Worm (Caenorhabditis elegans) whole organism, young adult: ENCODE results near the gene R11E3.2.

Source experiments
- B0019.2 ChIP-seq: fragments of 200-800 bp; sonication (Bioruptor generic); conservative IDR thresholded peaks from 2 replicates; pipeline ENCODE4 v1.3.6; 2022; ENCODE audit warnings: missing genetic modification reagents, missing genetic modification characterization, missing compliant biosample characterization
- B0336.3 ChIP-seq: fragments of 200-800 bp; sonication (Bioruptor generic); IDR thresholded peaks from 2 replicates; pipeline ENCODE4 v1.3.6; 2022; ENCODE audit warnings: missing genetic modification characterization, missing compliant biosample characterization
- D2030.7 ChIP-seq: fragments of 200-800 bp; sonication (Bioruptor generic); IDR thresholded peaks from 2 replicates; pipeline ENCODE4 v1.3.6; 2022; ENCODE audit warnings: missing genetic modification reagents, missing genetic modification characterization, missing compliant biosample characterization
- F37B4.10 ChIP-seq: fragments of 200-800 bp; sonication (Bioruptor generic); IDR thresholded peaks from 2 replicates; pipeline ENCODE4 v1.3.6; 2022; ENCODE audit warnings: missing genetic modification characterization, missing compliant biosample characterization
- F52B5.7 ChIP-seq: sonication (generic microtip); optimal IDR thresholded peaks from 2 replicates; lab custom pipeline; 2016; ENCODE audit warnings: mild to moderate bottlenecking, missing genetic modification characterization, missing compliant biosample characterization
- F57C9.4 ChIP-seq: sonication (generic microtip); optimal IDR thresholded peaks from 2 replicates; lab custom pipeline; 2017; ENCODE audit warnings: mild to moderate bottlenecking, missing genetic modification characterization, missing compliant biosample characterization
- K12H6.12 ChIP-seq: fragments of 200-800 bp; sonication (Bioruptor generic); optimal IDR thresholded peaks from 2 replicates; lab custom pipeline; 2018; ENCODE audit warnings: mild to moderate bottlenecking, missing genetic modification characterization, missing compliant biosample characterization
- T26A5.8 ChIP-seq: sonication (generic microtip); optimal IDR thresholded peaks from 2 replicates; lab custom pipeline; 2016; ENCODE audit warnings: missing genetic modification characterization, missing compliant biosample characterization
- Y53F4B.3 ChIP-seq: fragments of 200-800 bp; sonication (Bioruptor generic); IDR thresholded peaks from 2 replicates; pipeline ENCODE4 v1.3.6; 2022; ENCODE audit warnings: missing genetic modification reagents, missing genetic modification characterization, missing compliant biosample characterization
- ama-1 ChIP-seq, 3 experiments: fragments of 150-350 bp in 1 of 3; sonication (generic microtip) in 2 of 3; optimal IDR thresholded peaks; 2 replicates each; lab custom pipeline; 2014 to 2018; ENCODE audit warnings: missing biosample characterization in 2 of 3, missing genetic modification characterization in 2 of 3, missing genetic modification reagents in 2 of 3
- aptf-3 ChIP-seq: fragments of 200-800 bp; sonication (Bioruptor generic); IDR thresholded peaks from 2 replicates; pipeline ENCODE4 v1.3.6; 2022; ENCODE audit warnings: missing genetic modification characterization, missing compliant biosample characterization
- attf-5 ChIP-seq: fragments of 200-800 bp; sonication (Bioruptor generic); optimal IDR thresholded peaks from 2 replicates; lab custom pipeline; 2018; ENCODE audit warnings: mild to moderate bottlenecking, missing genetic modification characterization, missing compliant biosample characterization
- attf-6 ChIP-seq: fragments of 200-800 bp; sonication (Bioruptor generic); IDR thresholded peaks from 2 replicates; pipeline ENCODE4 v1.3.6; 2022; ENCODE audit warnings: missing genetic modification reagents, missing genetic modification characterization, missing compliant biosample characterization
- ceh-27 ChIP-seq: fragments of 200-800 bp; sonication (Bioruptor generic); optimal IDR thresholded peaks from 2 replicates; lab custom pipeline; 2018; ENCODE audit warnings: mild to moderate bottlenecking, missing genetic modification characterization, moderate library complexity, missing compliant biosample characterization
- ceh-58 ChIP-seq: fragments of 200-800 bp; sonication (Bioruptor generic); IDR thresholded peaks from 2 replicates; pipeline ENCODE4 v1.3.6; 2022; ENCODE audit warnings: missing genetic modification characterization, missing compliant biosample characterization
- ceh-91 ChIP-seq: fragments of 200-800 bp; sonication (Bioruptor generic); IDR thresholded peaks from 2 replicates; pipeline ENCODE4 v1.3.6; 2022; ENCODE audit warnings: missing genetic modification reagents, missing genetic modification characterization, missing compliant biosample characterization
- die-1 ChIP-seq: sonication (generic microtip); optimal IDR thresholded peaks from 2 replicates; lab custom pipeline; 2016; ENCODE audit warnings: missing genotype, mild to moderate bottlenecking, missing genetic modification characterization, missing compliant biosample characterization
- dox-1 ChIP-seq: fragments of 200-800 bp; sonication (Bioruptor generic); IDR thresholded peaks from 2 replicates; pipeline ENCODE4 v1.3.6; 2022; ENCODE audit warnings: missing genetic modification reagents, missing genetic modification characterization, missing compliant biosample characterization
- egl-18 ChIP-seq: fragments of 200-800 bp; sonication (Bioruptor generic); IDR thresholded peaks from 2 replicates; pipeline ENCODE4 v1.3.6; 2022; ENCODE audit warnings: missing genetic modification reagents, missing genetic modification characterization, missing compliant biosample characterization
- ekl-4 ChIP-seq: fragments of 200-800 bp; sonication (Bioruptor generic); IDR thresholded peaks from 2 replicates; pipeline ENCODE4 v1.3.6; 2022; ENCODE audit warnings: missing genetic modification reagents, missing genetic modification characterization, missing compliant biosample characterization
- fkh-3 ChIP-seq: sonication (generic microtip); optimal IDR thresholded peaks from 2 replicates; lab custom pipeline; 2016; ENCODE audit warnings: mild to moderate bottlenecking, missing genetic modification characterization, missing compliant biosample characterization
- gei-17 ChIP-seq: fragments of 200-800 bp; sonication (Bioruptor generic); optimal IDR thresholded peaks from 2 replicates; lab custom pipeline; 2018; ENCODE audit warnings: mild to moderate bottlenecking, missing genetic modification characterization, missing compliant biosample characterization
- lag-1 ChIP-seq: fragments of 200-800 bp; sonication (Bioruptor generic); IDR thresholded peaks from 2 replicates; pipeline ENCODE4 v1.3.6; 2022; ENCODE audit warnings: missing genetic modification reagents, missing genetic modification characterization, missing compliant biosample characterization
- lin-35 ChIP-seq, 3 experiments: fragments of 150-350 bp in 2 of 3; sonication (generic microtip) in 1 of 3; optimal IDR thresholded peaks; 2 replicates each; lab custom pipeline; 2014 to 2018; ENCODE audit warnings: missing biosample characterization in 3 of 3, missing genetic modification characterization in 3 of 3, missing genetic modification reagents in 3 of 3
- lin-40 ChIP-seq: sonication (generic microtip); optimal IDR thresholded peaks from 2 replicates; lab custom pipeline; 2016; ENCODE audit warnings: missing genetic modification characterization, mild to moderate bottlenecking, missing compliant biosample characterization, missing genotype, missing genetic modification reagents
- lsl-1 ChIP-seq: fragments of 200-800 bp; sonication (Bioruptor generic); optimal IDR thresholded peaks from 2 replicates; lab custom pipeline; 2018; ENCODE audit warnings: mild to moderate bottlenecking, missing genetic modification characterization, moderate library complexity, missing compliant biosample characterization
- lsy-27 ChIP-seq: sonication (generic microtip); optimal IDR thresholded peaks from 2 replicates; lab custom pipeline; 2017; ENCODE audit warnings: missing genetic modification characterization, mild to moderate bottlenecking, missing compliant biosample characterization, antibody characterized with exemption, missing genotype, borderline replicate concordance; ENCODE audit not compliant: insufficient read depth
- madf-8 ChIP-seq: fragments of 200-800 bp; sonication (Bioruptor generic); conservative IDR thresholded peaks from 2 replicates; pipeline ENCODE4 v1.3.6; 2022; ENCODE audit warnings: missing genetic modification reagents, missing genetic modification characterization, missing compliant biosample characterization
- mel-28 ChIP-seq: sonication (generic microtip); optimal IDR thresholded peaks from 2 replicates; lab custom pipeline; 2016; ENCODE audit warnings: borderline replicate concordance, mild to moderate bottlenecking, missing genetic modification characterization, missing compliant biosample characterization
- nfya-1 ChIP-seq: sonication (generic microtip); optimal IDR thresholded peaks from 2 replicates; lab custom pipeline; 2017; ENCODE audit warnings: antibody characterized with exemption, missing compliant biosample characterization, missing genetic modification characterization, borderline replicate concordance; ENCODE audit not compliant: insufficient read depth
- nfya-2 ChIP-seq: fragments of 200-800 bp; sonication (Bioruptor generic); IDR thresholded peaks from 2 replicates; pipeline ENCODE4 v1.3.6; 2022; ENCODE audit warnings: missing genetic modification reagents, missing genetic modification characterization, missing compliant biosample characterization
- nhr-120 ChIP-seq: fragments of 200-800 bp; sonication (Bioruptor generic); IDR thresholded peaks from 2 replicates; pipeline ENCODE4 v1.3.6; 2022; ENCODE audit warnings: missing genetic modification characterization, missing compliant biosample characterization
- nhr-27 ChIP-seq: fragments of 200-800 bp; sonication (Bioruptor generic); optimal IDR thresholded peaks from 2 replicates; lab custom pipeline; 2018; ENCODE audit warnings: mild to moderate bottlenecking, missing genetic modification characterization, moderate library complexity, missing compliant biosample characterization
- nhr-80 ChIP-seq: sonication (generic microtip); optimal IDR thresholded peaks from 2 replicates; lab custom pipeline; 2016; ENCODE audit warnings: missing genetic modification characterization, missing compliant biosample characterization
- nhr-90 ChIP-seq: sonication (generic microtip); optimal IDR thresholded peaks from 2 replicates; lab custom pipeline; 2016; ENCODE audit warnings: missing genotype, mild to moderate bottlenecking, missing genetic modification characterization, missing compliant biosample characterization
- rec-8 ChIP-seq, 2 experiments: sonication (generic microtip); optimal IDR thresholded peaks; 2 replicates each; lab custom pipeline; 2016; ENCODE audit warnings: mild to moderate bottlenecking in 2 of 2, missing genetic modification characterization in 2 of 2, missing genetic modification reagents in 2 of 2, missing genotype in 2 of 2, missing biosample characterization in 1 of 2, missing compliant biosample characterization in 1 of 2, moderate library complexity in 1 of 2
- sdz-38 ChIP-seq: sonication (generic microtip); optimal IDR thresholded peaks from 2 replicates; lab custom pipeline; 2016; ENCODE audit warnings: missing genotype, missing genetic modification characterization, missing compliant biosample characterization
- snpc-1.1 ChIP-seq: sonication (generic microtip); optimal IDR thresholded peaks from 2 replicates; lab custom pipeline; 2017; ENCODE audit warnings: missing genetic modification characterization, mild to moderate bottlenecking, missing compliant biosample characterization, antibody characterized with exemption, moderate library complexity, missing genotype, missing genetic modification reagents; ENCODE audit not compliant: insufficient read depth
- snpc-3.4 ChIP-seq: sonication (generic microtip); optimal IDR thresholded peaks from 2 replicates; lab custom pipeline; 2017; ENCODE audit warnings: missing genetic modification characterization, mild to moderate bottlenecking, missing compliant biosample characterization, antibody characterized with exemption, moderate library complexity, missing genotype, missing genetic modification reagents
- tbp1 ChIP-seq: fragments of 200-800 bp; sonication (Bioruptor generic); optimal IDR thresholded peaks from 2 replicates; lab custom pipeline; 2018; ENCODE audit warnings: mild to moderate bottlenecking, missing genetic modification characterization, missing compliant biosample characterization
- unc-130 ChIP-seq: sonication (generic microtip); optimal IDR thresholded peaks from 2 replicates; lab custom pipeline; 2016; ENCODE audit warnings: missing genetic modification reagents, missing genetic modification characterization, missing compliant biosample characterization
- xnd-1 ChIP-seq: sonication (generic microtip); optimal IDR thresholded peaks from 2 replicates; lab custom pipeline; 2016; ENCODE audit warnings: missing genotype, missing genetic modification reagents, missing genetic modification characterization, missing compliant biosample characterization
- zim-3 ChIP-seq: sonication (generic microtip); optimal IDR thresholded peaks from 2 replicates; lab custom pipeline; 2017; ENCODE audit warnings: mild to moderate bottlenecking, missing genetic modification characterization, moderate library complexity, missing compliant biosample characterization
- ztf-22 ChIP-seq: fragments of 200-800 bp; sonication (Bioruptor generic); optimal IDR thresholded peaks from 2 replicates; lab custom pipeline; 2018; ENCODE audit warnings: mild to moderate bottlenecking, missing genetic modification characterization, moderate library complexity, missing compliant biosample characterization
- ztf-25 ChIP-seq: fragments of 200-800 bp; sonication (Bioruptor generic); IDR thresholded peaks from 2 replicates; pipeline ENCODE4 v1.3.6; 2022; ENCODE audit warnings: missing genetic modification reagents, missing genetic modification characterization, missing compliant biosample characterization
- ztf-26 ChIP-seq: sonication (generic microtip); optimal IDR thresholded peaks from 2 replicates; lab custom pipeline; 2017; ENCODE audit warnings: missing genetic modification characterization, missing compliant biosample characterization
- ztf-3 ChIP-seq: fragments of 200-800 bp; sonication (Bioruptor generic); optimal IDR thresholded peaks from 2 replicates; lab custom pipeline; 2018; ENCODE audit warnings: mild to moderate bottlenecking, missing genetic modification characterization, missing compliant biosample characterization

The R11E3.2 gene

ce11 chrIV:4749728-4750278 is 22.1 kb upstream of the R11E3.2 start, which contains the start of the genes rpl-20 and Y17G9B.5:
TSS of gene rpl-20 (minus strand) at chrIV:4749778.
TSS of gene Y17G9B.5 (plus strand) at chrIV:4750240.
- TF ChIP-seq dox-1 (GFP tag; lab: Robert Waterston, UW) (peak; percentile 100), egl-18 (GFP tag; lab: Robert Waterston, UW) (peak; percentile 98), B0019.2 (GFP tag; lab: Robert Waterston, UW) (peak; percentile 97), tbp1 (GFP tag; lab: Kevin White, UChicago) (peak; percentile 84), ztf-22 (peak; percentile 98), lsl-1 (GFP tag; lab: Kevin White, UChicago) (peak; percentile 100), ama-1 (optimal IDR thresholded peaks at IDR 0.05; lab: Kevin White, UChicago) (peak; percentile 50), ama-1 (GFP tag; optimal IDR thresholded peaks at IDR 0.05; lab: Kevin White, UChicago) (peak; percentile 71 to 88), B0336.3 (GFP tag; lab: Robert Waterston, UW) (peak; percentile 100), nhr-27 (tag; lab: Kevin White, UChicago) (peak; percentile 96), D2030.7 (peak; percentile 100), attf-5 (peak; percentile 100), nfya-2 (peak; percentile 95), ceh-58 (GFP tag; lab: Robert Waterston, UW) (0 out of 2 replicates have a peak, but pooled peaks have one; percentile 54), T26A5.8 (tag; lab: Kevin White, UChicago) (peak; percentile 69), Y53F4B.3 (GFP tag; lab: Robert Waterston, UW) (peak; percentile 91), lag-1 (GFP tag; lab: Robert Waterston, UW) (peak; percentile 90; the same call in 1 of the 2 replicates), ekl-4 (GFP tag; lab: Robert Waterston, UW) (peak; percentile 99), nhr-90 (tag; lab: Kevin White, UChicago) (peak; percentile 93), die-1 (tag; lab: Kevin White, UChicago) (peak; percentile 91), gei-17 (peak; percentile 94), xnd-1 (tag; lab: Kevin White, UChicago) (peak; percentile 92), unc-130 (GFP tag; lab: Kevin White, UChicago) (peak; percentile 98), lsy-27 (peak; percentile 71), ceh-91 (GFP tag; lab: Robert Waterston, UW) (peak; percentile 99), F52B5.7 (tag; lab: Kevin White, UChicago) (peak; percentile 94), zim-3 (tag; lab: Kevin White, UChicago) (peak; percentile 84), nhr-120 (GFP tag; lab: Robert Waterston, UW) (peak; percentile 96), F37B4.10 (peak; percentile 99), sdz-38 (no peak), mel-28 (tag; lab: Kevin White, UChicago) (peak; percentile 90), nfya-1 (tag; lab: Kevin White, UChicago) (no peak), lin-35 (GFP tag; optimal IDR thresholded peaks at IDR 0.05; lab: Kevin White, UChicago) (peak; percentile 49 to 100 (median 90)), fkh-3 (tag; lab: Kevin White, UChicago) (peak; percentile 82), nhr-80 (tag; lab: Kevin White, UChicago) (peak; percentile 99), F57C9.4 (tag; lab: Kevin White, UChicago) (peak; percentile 97), attf-6 (GFP tag; lab: Robert Waterston, UW) (peak; percentile 94), aptf-3 (0 out of 2 replicates have a peak, but pooled peaks have one; percentile 37), ztf-3 (peak; percentile 98), ztf-25 (GFP tag; lab: Robert Waterston, UW) (peak; percentile 88), ceh-27 (GFP tag; lab: Kevin White, UChicago) (peak; percentile 99), snpc-1.1 (tag; lab: Kevin White, UChicago) (peak; percentile 92), madf-8 (GFP tag; lab: Robert Waterston, UW) (peak; percentile 94), rec-8 (tag; optimal IDR thresholded peaks at IDR 0.05; lab: Kevin White, UChicago) (peak; percentile 79 to 81), ztf-26 (tag; lab: Kevin White, UChicago) (peak; percentile 100), lin-40 (tag; lab: Kevin White, UChicago) (peak; percentile 99), snpc-3.4 (tag; lab: Kevin White, UChicago) (peak; percentile 98), K12H6.12 (peak; percentile 99)
